Fruit fly (Drosophila melanogaster): ENCODE data around the gene CG15443.
A peak's percentile ranks its signal among the peaks of the same experiment; 100 is the strongest.

CG15443 gene

DNA sequence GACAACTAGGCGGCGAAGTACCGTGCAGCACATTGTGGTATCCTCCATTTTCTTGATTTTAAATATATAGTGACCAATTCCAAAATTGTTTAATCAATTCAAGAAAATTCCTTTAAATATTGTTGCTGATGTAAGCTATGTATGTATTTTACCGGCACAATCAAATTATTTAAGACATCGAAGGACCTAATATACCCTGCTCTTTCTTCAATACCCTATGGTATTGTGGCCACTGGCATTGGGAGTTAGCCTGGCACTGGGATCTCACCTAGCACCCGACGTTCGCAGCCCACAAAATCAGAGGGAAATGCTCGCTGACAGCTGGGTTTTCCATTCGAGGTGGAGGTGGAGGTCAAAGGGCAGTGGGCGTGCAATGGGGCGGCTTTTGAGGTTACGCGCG lies 41.1 kb downstream of the CG15443 start:
- TF ChIP-seq CG2120 (GFP tag; optimal IDR thresholded peaks at IDR 0.05): peak; percentile 34
- no peak for TF ChIP-seq Poxn (GFP tag; IDR thresholded peaks at IDR 0.05)
- TF ChIP-seq lilli (GFP tag; optimal IDR thresholded peaks at IDR 0.05): peak; percentile 5
- TF ChIP-seq bsh (GFP tag; optimal IDR thresholded peaks at IDR 0.05): no peak
- peak; percentile 19; the same call in 1 of the 2 replicates for TF ChIP-seq Ada2b (GFP tag; IDR thresholded peaks at IDR 0.05)
- peak; percentile 50; the same call in 2 of the 3 replicates for TF ChIP-seq row (GFP tag; IDR thresholded peaks at IDR 0.05)
- no peak for TF ChIP-seq Gug (GFP tag; IDR thresholded peaks at IDR 0.05)
- TF ChIP-seq Ets65A (GFP tag): peak; percentile 63
- TF ChIP-seq zf30C (GFP tag; optimal IDR thresholded peaks at IDR 0.05): no peak
- TF ChIP-seq dysf (GFP tag; IDR thresholded peaks at IDR 0.05): 0 out of 3 replicates have a peak, but pooled peaks have one; percentile 16
- TF ChIP-seq CG10321 (GFP tag; IDR thresholded peaks at IDR 0.05): no peak
- TF ChIP-seq CG34376 (GFP tag; optimal IDR thresholded peaks at IDR 0.05): no peak
- no peak for TF ChIP-seq CG18262 (tag; optimal IDR thresholded peaks at IDR 0.05)
- 0 out of 2 replicates have a peak, but pooled peaks have one; percentile 35 for TF ChIP-seq CG17612 (GFP tag; IDR thresholded peaks at IDR 0.05)
- TF ChIP-seq CG18599 (GFP tag; optimal IDR thresholded peaks at IDR 0.05): peak; percentile 49
- TF ChIP-seq sens (GFP tag): peak; percentile 3
- TF ChIP-seq lab (GFP tag; optimal IDR thresholded peaks at IDR 0.05): peak; percentile 41
- peak; percentile 10 for TF ChIP-seq gem (tag; optimal IDR thresholded peaks at IDR 0.05)
- no peak for TF ChIP-seq CG12071 (GFP tag; optimal IDR thresholded peaks at IDR 0.05)
- no peak for TF ChIP-seq org-1 (GFP tag; optimal IDR thresholded peaks at IDR 0.05)
- no peak for TF ChIP-seq CG11456 (GFP tag; IDR thresholded peaks at IDR 0.05)
- no peak for TF ChIP-seq prd (optimal IDR thresholded peaks at IDR 0.05)
- peak; percentile 28; the same call in 1 of the 3 replicates for TF ChIP-seq prd (GFP tag; IDR thresholded peaks at IDR 0.05)
- TF ChIP-seq D19B (GFP tag; optimal IDR thresholded peaks at IDR 0.05): peak; percentile 66
- TF ChIP-seq lmd (GFP tag; IDR thresholded peaks at IDR 0.05): no peak
- peak; percentile 33; the same call in 1 of the 2 replicates for TF ChIP-seq Ptx1 (GFP tag; IDR thresholded peaks at IDR 0.05)
- TF ChIP-seq Hmr (GFP tag; optimal IDR thresholded peaks at IDR 0.05): peak; percentile 31
- no peak for TF ChIP-seq CG3995 (GFP tag; optimal IDR thresholded peaks at IDR 0.05)
- 0 out of 2 replicates have a peak, but pooled peaks have one; percentile 24 for TF ChIP-seq gsb (GFP tag; IDR thresholded peaks at IDR 0.05)
- TF ChIP-seq dimm (GFP tag; IDR thresholded peaks at IDR 0.05): peak; percentile 23; the same call in 1 of the 2 replicates
- peak; percentile 18; the same call in 1 of the 2 replicates for TF ChIP-seq CG32532 (GFP tag; IDR thresholded peaks at IDR 0.05)

DNA sequence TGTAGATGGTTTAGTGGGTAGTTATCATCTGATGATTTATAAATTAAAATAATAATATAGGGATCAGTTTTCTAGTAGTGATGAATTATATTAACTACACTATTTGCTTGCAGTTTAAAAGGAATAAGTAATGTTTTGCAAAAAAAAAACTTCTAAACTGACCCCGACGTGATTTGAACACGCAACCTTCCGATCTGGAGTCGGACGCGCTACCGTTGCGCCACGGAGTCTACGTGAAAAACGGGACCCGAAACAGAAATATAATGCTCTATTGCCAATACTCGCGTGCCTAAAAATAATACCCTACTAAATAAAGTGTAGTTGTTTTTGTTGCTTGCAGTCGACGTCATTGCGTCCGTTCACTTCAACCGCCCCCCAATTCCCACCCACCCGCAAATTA lies 44.4 kb downstream of the CG15443 start:
- peak; percentile 42; the same call in 2 of the 3 replicates for TF ChIP-seq zen2 (GFP tag; IDR thresholded peaks at IDR 0.05; ENCODE audit: partially characterized antibody)
- no peak for TF ChIP-seq Six4 (GFP tag; optimal IDR thresholded peaks at IDR 0.05)
- TF ChIP-seq nerfin-2 (GFP tag; IDR thresholded peaks at IDR 0.05; ENCODE audit: partially characterized antibody): peak; percentile 46; the same call in 1 of the 2 replicates
- TF ChIP-seq D19A (tag; optimal IDR thresholded peaks at IDR 0.05): peak; percentile 22
- peak; percentile 59 for TF ChIP-seq CG14860 (GFP tag; IDR thresholded peaks at IDR 0.05; ENCODE audit: partially characterized antibody)
- peak; percentile 54; the same call in 1 of the 2 replicates for TF ChIP-seq crol (GFP tag; IDR thresholded peaks at IDR 0.05)
- TF ChIP-seq Opbp (GFP tag; IDR thresholded peaks at IDR 0.05; ENCODE audit: partially characterized antibody): peak; percentile 69; the same call in 2 of the 3 replicates
- no peak for TF ChIP-seq CG43689 (GFP tag; IDR thresholded peaks at IDR 0.05)
- peak; percentile 77 for TF ChIP-seq CG6791 (GFP tag; IDR thresholded peaks at IDR 0.05; ENCODE audit: partially characterized antibody)
- TF ChIP-seq slbo (GFP tag; IDR thresholded peaks at IDR 0.05): 0 out of 2 replicates have a peak, but pooled peaks have one; percentile 4
- 0 out of 3 replicates have a peak, but pooled peaks have one; percentile 22 for TF ChIP-seq Doc3 (GFP tag; IDR thresholded peaks at IDR 0.05; ENCODE audit: partially characterized antibody)
- TF ChIP-seq Bdp1 (GFP tag; optimal IDR thresholded peaks at IDR 0.05): peak; percentile 93
- peak; percentile 68 for TF ChIP-seq HLH4C (GFP tag; IDR thresholded peaks at IDR 0.05; ENCODE audit: partially characterized antibody)
- TF ChIP-seq Bgb (GFP tag; IDR thresholded peaks at IDR 0.05; ENCODE audit: partially characterized antibody): peak; percentile 76
- TF ChIP-seq Scr (GFP tag; IDR thresholded peaks at IDR 0.05; ENCODE audit: partially characterized antibody): peak; percentile 52
- TF ChIP-seq amos (GFP tag; IDR thresholded peaks at IDR 0.05; ENCODE audit: partially characterized antibody): peak; percentile 67; the same call in 1 of the 2 replicates
- TF ChIP-seq CG15479 (GFP tag; optimal IDR thresholded peaks at IDR 0.05): peak; percentile 24
- peak; percentile 55 for TF ChIP-seq CG42726 (GFP tag; IDR thresholded peaks at IDR 0.05; ENCODE audit: partially characterized antibody)
- no peak for TF ChIP-seq wek (GFP tag; optimal IDR thresholded peaks at IDR 0.05)
- TF ChIP-seq CG7963 (GFP tag; IDR thresholded peaks at IDR 0.05; ENCODE audit: partially characterized antibody): peak; percentile 51; the same call in 2 of the 3 replicates

Measured in whole organism, embryonic.